Fruit fly (Drosophila melanogaster): ENCODE measurements around the gene CG3815.

Gene CG3815

DNA sequence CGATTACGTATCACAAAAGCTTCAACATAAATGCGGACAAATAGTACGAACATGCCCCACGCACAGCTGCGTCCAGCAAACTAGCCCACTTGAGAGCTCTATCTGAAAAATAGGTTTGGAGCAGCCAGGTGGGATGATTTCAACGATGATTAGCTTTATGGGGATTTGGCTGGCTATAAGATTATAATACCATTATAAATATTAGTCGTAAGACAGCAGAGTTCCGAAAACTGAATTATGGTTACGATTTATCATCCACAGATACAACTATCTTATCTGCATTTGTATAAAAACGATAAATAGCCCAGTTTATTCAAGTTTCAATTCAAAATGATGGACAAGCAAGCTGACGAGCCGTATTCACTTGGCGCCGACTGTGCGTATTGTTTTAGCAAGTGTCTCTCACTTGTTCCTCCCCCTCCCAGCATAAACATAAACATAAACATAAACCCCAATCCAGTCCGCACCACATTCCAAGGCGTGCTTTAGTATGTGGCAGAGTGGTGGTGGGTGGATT lies 31.5 kb upstream of the CG3815 start:
- TF ChIP-seq Mio (GFP tag; optimal IDR thresholded peaks at IDR 0.05) (no peak), sv (GFP tag; optimal IDR thresholded peaks at IDR 0.05) (peak; percentile 36)

DNA sequence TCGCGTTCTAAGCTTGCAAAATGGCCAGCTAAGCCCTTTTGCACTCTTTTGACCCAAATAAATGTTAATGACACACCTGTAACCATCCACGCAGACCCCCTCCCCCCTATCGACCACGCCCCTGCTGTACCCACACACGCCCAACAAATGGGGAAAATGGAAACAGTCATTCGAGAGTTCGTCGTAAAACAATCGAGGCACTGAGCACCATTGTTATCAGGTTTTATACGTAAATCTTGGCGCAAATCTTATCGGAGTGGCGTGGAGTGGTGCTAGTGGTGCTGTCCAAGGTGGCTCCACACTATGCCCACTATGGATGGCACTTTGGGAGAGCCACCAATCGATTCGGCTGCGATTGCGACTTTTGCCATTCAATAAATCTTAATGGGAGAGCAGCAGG lies 30.7 kb upstream of the CG3815 start:
- no peak for TF ChIP-seq lola (GFP tag; optimal IDR thresholded peaks at IDR 0.05)
- TF ChIP-seq dl (GFP tag; optimal IDR thresholded peaks at IDR 0.05; ENCODE audit: insufficient read depth in 1 of 2, partially characterized antibody in 2 of 2) = no peak
- TF ChIP-seq Sp1 (GFP tag; optimal IDR thresholded peaks at IDR 0.05) = no peak
- no peak for TF ChIP-seq N (GFP tag; optimal IDR thresholded peaks at IDR 0.05)
- TF ChIP-seq fru (GFP tag; optimal IDR thresholded peaks at IDR 0.05) = no peak
- TF ChIP-seq woc (GFP tag; optimal IDR thresholded peaks at IDR 0.05) = no peak
- no peak for TF ChIP-seq Hr83 (GFP tag; optimal IDR thresholded peaks at IDR 0.05; ENCODE audit: poor library complexity, severe bottlenecking)
- no peak for TF ChIP-seq Mio (GFP tag; optimal IDR thresholded peaks at IDR 0.05)
- no peak for TF ChIP-seq GATAd (GFP tag; optimal IDR thresholded peaks at IDR 0.05)
- TF ChIP-seq Vsx2 (GFP tag; optimal IDR thresholded peaks at IDR 0.05; ENCODE audit: partially characterized antibody) = no peak
- no peak for TF ChIP-seq Dfd (GFP tag; optimal IDR thresholded peaks at IDR 0.05)
- no peak for TF ChIP-seq dsf (GFP tag; optimal IDR thresholded peaks at IDR 0.05; ENCODE audit: borderline replicate concordance)
- TF ChIP-seq br (GFP tag; optimal IDR thresholded peaks at IDR 0.05) = no peak
- TF ChIP-seq Rel (GFP tag; optimal IDR thresholded peaks at IDR 0.05) = no peak
- TF ChIP-seq Rel (tag; optimal IDR thresholded peaks at IDR 0.05) = no peak

DNA sequence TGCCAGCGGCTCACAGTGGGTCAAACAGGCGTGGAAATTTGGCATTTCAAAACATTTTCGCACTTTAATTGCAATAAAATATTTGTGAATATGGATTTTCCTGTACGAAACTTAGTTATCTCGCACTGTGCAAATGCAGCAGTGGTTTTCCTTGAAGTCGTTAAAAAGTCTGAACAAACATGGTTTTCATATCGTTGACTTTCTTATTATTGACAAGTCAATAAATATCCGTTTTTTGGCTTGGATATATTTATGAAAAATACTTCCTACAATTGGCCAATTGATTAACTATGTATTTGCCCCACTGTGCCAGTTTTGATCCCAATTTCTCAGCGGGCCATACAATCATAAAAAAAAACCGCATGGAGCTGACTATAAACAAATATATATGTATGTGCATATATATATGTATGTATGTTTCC lies 29.7 kb upstream of the CG3815 start:
- peak; percentile 11 for TF ChIP-seq dsf (GFP tag; optimal IDR thresholded peaks at IDR 0.05; ENCODE audit: borderline replicate concordance)
- TF ChIP-seq rgr (GFP tag; optimal IDR thresholded peaks at IDR 0.05) = peak; percentile 91
- TF ChIP-seq lola (GFP tag; optimal IDR thresholded peaks at IDR 0.05) = no peak
- no peak for TF ChIP-seq Dfd (GFP tag; optimal IDR thresholded peaks at IDR 0.05)
- no peak for TF ChIP-seq jim (GFP tag; optimal IDR thresholded peaks at IDR 0.05)
- TF ChIP-seq Sp1 (GFP tag; optimal IDR thresholded peaks at IDR 0.05) = peak; percentile 79
- no peak for TF ChIP-seq Myc (optimal IDR thresholded peaks at IDR 0.05)
- peak; percentile 63 to 93 for TF ChIP-seq foxo (GFP tag; optimal IDR thresholded peaks at IDR 0.05)
- TF ChIP-seq sv (GFP tag; optimal IDR thresholded peaks at IDR 0.05) = peak; percentile 94
- TF ChIP-seq pan (optimal IDR thresholded peaks at IDR 0.05) = no peak
- peak; percentile 83 for TF ChIP-seq sage (GFP tag; optimal IDR thresholded peaks at IDR 0.05)
- no peak for TF ChIP-seq Vsx2 (GFP tag; optimal IDR thresholded peaks at IDR 0.05; ENCODE audit: partially characterized antibody)
- TF ChIP-seq CG9705 (GFP tag; optimal IDR thresholded peaks at IDR 0.05) = peak; percentile 19
- no peak for TF ChIP-seq tai (GFP tag; optimal IDR thresholded peaks at IDR 0.05)
- no peak for TF ChIP-seq Hr78 (GFP tag; optimal IDR thresholded peaks at IDR 0.05)
- no peak for TF ChIP-seq Hr83 (GFP tag; optimal IDR thresholded peaks at IDR 0.05; ENCODE audit: poor library complexity, severe bottlenecking)
- TF ChIP-seq brk (GFP tag; optimal IDR thresholded peaks at IDR 0.05) = no peak
- peak; percentile 77 for TF ChIP-seq dmrt93B (GFP tag; optimal IDR thresholded peaks at IDR 0.05)
- TF ChIP-seq Jra (GFP tag; optimal IDR thresholded peaks at IDR 0.05) = peak; percentile 65
- no peak for TF ChIP-seq usp (GFP tag; optimal IDR thresholded peaks at IDR 0.05)
- TF ChIP-seq Abd-B (GFP tag; optimal IDR thresholded peaks at IDR 0.05) = no peak
- peak; percentile 76 for TF ChIP-seq Hnf4 (GFP tag; optimal IDR thresholded peaks at IDR 0.05)
- TF ChIP-seq CrebA (GFP tag; optimal IDR thresholded peaks at IDR 0.05; ENCODE audit: borderline replicate concordance) = no peak
- no peak for TF ChIP-seq dl (GFP tag; optimal IDR thresholded peaks at IDR 0.05; ENCODE audit: insufficient read depth in 1 of 2, partially characterized antibody in 2 of 2)
- peak; percentile 92 for TF ChIP-seq br (GFP tag; optimal IDR thresholded peaks at IDR 0.05)
- TF ChIP-seq Dif (GFP tag; optimal IDR thresholded peaks at IDR 0.05; ENCODE audit: partially characterized antibody) = no peak
- peak; percentile 92 for TF ChIP-seq fru (GFP tag; optimal IDR thresholded peaks at IDR 0.05)
- TF ChIP-seq HLH106 (tag; optimal IDR thresholded peaks at IDR 0.05) = peak; percentile 79
- peak; percentile 58 for TF ChIP-seq CG32264 (GFP tag; optimal IDR thresholded peaks at IDR 0.05)
- TF ChIP-seq psq (GFP tag; optimal IDR thresholded peaks at IDR 0.05) = peak; percentile 81
- TF ChIP-seq ey (GFP tag; optimal IDR thresholded peaks at IDR 0.05) = peak; percentile 89
- peak; percentile 47 for TF ChIP-seq Mio (GFP tag; optimal IDR thresholded peaks at IDR 0.05)
- no peak for TF ChIP-seq N (GFP tag; optimal IDR thresholded peaks at IDR 0.05)
- peak; percentile 92 for TF ChIP-seq h (GFP tag; optimal IDR thresholded peaks at IDR 0.05)
- TF ChIP-seq GATAd (GFP tag; optimal IDR thresholded peaks at IDR 0.05) = no peak
- TF ChIP-seq Rel (GFP tag; optimal IDR thresholded peaks at IDR 0.05) = peak; percentile 71
- TF ChIP-seq Rel (tag; optimal IDR thresholded peaks at IDR 0.05) = no peak
- TF ChIP-seq OdsH (GFP tag; optimal IDR thresholded peaks at IDR 0.05) = peak; percentile 91
- TF ChIP-seq woc (GFP tag; optimal IDR thresholded peaks at IDR 0.05) = peak; percentile 80
